Worm (Caenorhabditis elegans): ENCODE data around the gene dylt-2.

dylt-2 gene

DNA sequence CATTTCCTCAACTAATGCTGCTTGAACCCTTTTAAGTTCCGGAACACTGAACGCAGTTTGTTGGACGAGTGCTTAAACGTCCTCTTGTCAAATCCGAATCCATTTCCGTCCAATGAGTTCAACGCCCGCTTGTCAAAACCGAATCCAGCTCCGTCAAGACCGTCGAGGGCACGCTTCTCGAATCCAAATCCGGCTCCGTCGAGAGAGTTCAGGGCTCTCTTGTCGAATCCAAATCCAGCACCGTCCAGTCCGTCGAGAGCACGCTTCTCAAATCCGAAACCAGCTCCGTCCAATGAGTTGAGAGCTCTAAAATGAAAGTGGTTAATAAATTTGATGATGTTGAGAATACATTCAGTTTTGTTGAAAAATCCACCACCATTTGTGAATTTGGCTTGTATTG lies 22.2 kb downstream of the dylt-2 start:
- TF ChIP-seq tab-1 (GFP tag; IDR thresholded peaks at IDR 0.05) (no peak), flt-1 (GFP tag; IDR thresholded peaks at IDR 0.05) (no peak), ztf-29 (GFP tag; IDR thresholded peaks at IDR 0.05) (no peak), ref-1 (GFP tag; conservative IDR thresholded peaks at IDR 0.05) (no peak), klf-2 (GFP tag; conservative IDR thresholded peaks at IDR 0.05) (no peak), ztf-23 (GFP tag; IDR thresholded peaks at IDR 0.05) (no peak)

DNA sequence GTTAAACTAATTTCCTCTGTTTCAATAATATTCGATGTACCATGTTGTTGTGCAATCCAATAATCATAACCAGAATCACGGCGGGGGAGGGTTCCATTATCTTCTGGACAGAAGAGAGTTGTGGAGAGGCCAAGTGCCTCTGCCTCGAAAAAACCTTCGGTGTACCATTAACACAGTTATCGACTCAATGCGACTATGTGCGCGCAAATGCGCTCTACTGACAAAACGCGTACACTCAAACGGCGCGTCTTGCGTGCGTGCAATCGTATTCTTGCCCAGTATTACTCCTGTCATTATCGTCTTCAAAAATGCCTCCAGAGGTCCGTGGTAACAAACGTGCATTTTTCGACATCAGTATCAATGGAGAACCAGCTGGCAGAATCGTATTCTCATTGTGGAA lies 28.9 kb downstream of the dylt-2 start, which contains the start of gene cyn-8:
cyn-8 (plus strand) TSS at position 217 of the 400 bp plus-strand sequence.
- TF ChIP-seq tab-1 (GFP tag; IDR thresholded peaks at IDR 0.05) (0 out of 2 replicates have a peak, but pooled peaks have one; percentile 32), ztf-23 (GFP tag; IDR thresholded peaks at IDR 0.05) (no peak), cog-1 (tag; optimal IDR thresholded peaks at IDR 0.05) (no peak), T22C8.4 (GFP tag; IDR thresholded peaks at IDR 0.05) (no peak), ref-1 (GFP tag; conservative IDR thresholded peaks at IDR 0.05) (no peak), klf-2 (GFP tag; conservative IDR thresholded peaks at IDR 0.05) (no peak), med-1 (GFP tag; optimal IDR thresholded peaks at IDR 0.05; ENCODE audit: insufficient read depth) (no peak)

DNA sequence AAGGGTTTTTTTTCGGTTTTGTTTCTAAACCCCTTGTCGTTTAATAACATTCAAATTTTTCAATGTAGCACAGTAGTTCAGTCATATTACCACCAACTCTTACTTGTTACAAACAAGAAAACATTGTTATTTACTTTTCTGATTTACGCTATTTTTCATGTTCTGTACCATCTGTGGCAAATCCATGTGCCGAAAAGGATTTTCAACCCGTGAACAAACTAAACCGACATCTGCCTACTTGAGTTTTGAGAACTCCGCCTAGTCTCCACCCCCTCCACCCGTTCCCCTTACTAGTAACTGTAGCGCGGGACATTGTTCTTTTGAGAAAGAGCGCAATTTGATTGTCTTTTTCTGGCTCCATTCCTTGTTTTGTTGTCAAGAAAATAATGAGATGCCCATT lies 34.9 kb downstream of the dylt-2 start, which contains the start of gene ensh-1:
ensh-1 (plus strand) TSS at position 301 of the 400 bp plus-strand sequence.
- TF ChIP-seq med-1 (GFP tag; optimal IDR thresholded peaks at IDR 0.05; ENCODE audit: insufficient read depth), result no peak
- TF ChIP-seq ref-1 (GFP tag; conservative IDR thresholded peaks at IDR 0.05), result no peak
- no peak for TF ChIP-seq ztf-29 (GFP tag; IDR thresholded peaks at IDR 0.05)

DNA sequence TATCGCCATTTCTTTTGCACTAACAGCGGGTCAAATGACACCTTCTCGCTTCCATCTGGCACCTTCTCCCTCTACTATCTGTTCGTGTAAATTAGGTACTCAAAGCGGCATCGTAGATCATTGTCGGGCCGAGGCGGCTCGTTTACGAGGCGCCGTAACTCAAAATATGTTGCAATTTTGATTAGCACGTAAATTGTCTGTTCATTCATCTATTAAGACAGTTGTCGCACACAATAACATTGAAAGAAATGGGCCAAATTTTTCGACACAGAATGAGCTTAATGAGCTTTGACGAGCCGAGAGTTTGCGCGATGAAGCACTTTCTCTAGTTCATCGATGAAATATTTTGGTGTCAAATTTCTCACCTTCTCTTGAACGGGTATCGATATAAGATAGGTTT lies 37.0 kb downstream of the dylt-2 start:
- TF ChIP-seq cog-1 (tag; optimal IDR thresholded peaks at IDR 0.05) (no peak), ref-1 (GFP tag; conservative IDR thresholded peaks at IDR 0.05) (no peak), klf-2 (GFP tag; conservative IDR thresholded peaks at IDR 0.05) (no peak), T22C8.4 (GFP tag; IDR thresholded peaks at IDR 0.05) (no peak), ztf-29 (GFP tag; IDR thresholded peaks at IDR 0.05) (no peak), flt-1 (GFP tag; IDR thresholded peaks at IDR 0.05) (no peak), med-1 (GFP tag; optimal IDR thresholded peaks at IDR 0.05; ENCODE audit: insufficient read depth) (no peak), ztf-23 (GFP tag; IDR thresholded peaks at IDR 0.05) (no peak)

DNA sequence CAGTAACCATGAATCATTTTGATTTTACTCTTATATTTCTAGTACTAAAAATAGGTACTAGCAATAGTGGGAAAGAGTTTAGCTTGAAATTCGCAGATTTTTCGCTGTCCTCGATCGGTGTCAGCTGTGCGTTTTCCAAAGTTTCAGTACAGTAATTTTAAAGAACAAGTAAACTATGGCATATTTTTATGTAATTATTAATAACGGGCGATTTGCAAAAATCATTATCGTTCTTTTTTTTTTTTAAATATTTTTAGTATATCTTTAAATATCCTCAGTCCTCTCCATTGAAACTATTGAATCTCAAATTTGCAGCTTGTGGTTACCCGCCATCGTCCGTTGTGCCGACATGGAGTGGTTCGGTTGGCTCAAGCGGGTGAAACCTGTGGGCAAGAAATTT lies 47.2 kb downstream of the dylt-2 start, which contains the start of gene C13E3.1:
C13E3.1 (plus strand) TSS at position 301 of the 400 bp plus-strand sequence.
- no peak for TF ChIP-seq T22C8.4 (GFP tag; IDR thresholded peaks at IDR 0.05)
- TF ChIP-seq flt-1 (GFP tag; IDR thresholded peaks at IDR 0.05), result no peak

DNA sequence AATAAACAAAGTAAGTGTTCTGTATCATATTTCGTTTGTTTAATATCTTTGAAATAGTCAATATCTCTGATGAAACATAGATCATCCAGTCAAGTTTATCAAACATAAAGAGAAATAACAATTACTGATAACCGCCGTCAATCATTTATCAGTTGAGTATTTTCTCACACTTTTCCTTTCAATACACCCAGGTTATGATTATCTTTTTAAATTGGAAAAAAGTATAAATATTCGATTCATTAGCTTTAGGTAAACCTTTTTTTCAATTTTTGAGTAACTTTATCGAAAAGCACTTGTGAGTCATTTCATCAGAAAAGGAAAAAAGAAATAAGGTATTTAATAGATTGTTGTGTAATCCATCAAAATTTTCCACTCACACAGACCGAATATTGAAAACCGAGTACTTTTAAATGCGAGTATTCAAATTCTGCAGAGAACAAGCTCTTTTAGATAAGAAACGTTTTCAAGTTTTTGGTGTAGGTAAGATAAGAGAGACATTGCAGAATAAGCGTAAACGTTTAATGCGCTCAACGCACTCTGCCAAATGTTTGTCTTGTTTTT lies 48.5 kb downstream of the dylt-2 start:
- TF ChIP-seq tab-1 (GFP tag; IDR thresholded peaks at IDR 0.05), result no peak
- no peak for TF ChIP-seq ztf-23 (GFP tag; IDR thresholded peaks at IDR 0.05)
- no peak for TF ChIP-seq ztf-29 (GFP tag; IDR thresholded peaks at IDR 0.05)
- TF ChIP-seq flt-1 (GFP tag; IDR thresholded peaks at IDR 0.05), result no peak
- TF ChIP-seq T22C8.4 (GFP tag; IDR thresholded peaks at IDR 0.05), result no peak
- no peak for TF ChIP-seq med-1 (GFP tag; optimal IDR thresholded peaks at IDR 0.05; ENCODE audit: insufficient read depth)
- no peak for TF ChIP-seq ref-1 (GFP tag; conservative IDR thresholded peaks at IDR 0.05)
- TF ChIP-seq cog-1 (tag; optimal IDR thresholded peaks at IDR 0.05), result no peak
- TF ChIP-seq klf-2 (GFP tag; conservative IDR thresholded peaks at IDR 0.05), result no peak

DNA sequence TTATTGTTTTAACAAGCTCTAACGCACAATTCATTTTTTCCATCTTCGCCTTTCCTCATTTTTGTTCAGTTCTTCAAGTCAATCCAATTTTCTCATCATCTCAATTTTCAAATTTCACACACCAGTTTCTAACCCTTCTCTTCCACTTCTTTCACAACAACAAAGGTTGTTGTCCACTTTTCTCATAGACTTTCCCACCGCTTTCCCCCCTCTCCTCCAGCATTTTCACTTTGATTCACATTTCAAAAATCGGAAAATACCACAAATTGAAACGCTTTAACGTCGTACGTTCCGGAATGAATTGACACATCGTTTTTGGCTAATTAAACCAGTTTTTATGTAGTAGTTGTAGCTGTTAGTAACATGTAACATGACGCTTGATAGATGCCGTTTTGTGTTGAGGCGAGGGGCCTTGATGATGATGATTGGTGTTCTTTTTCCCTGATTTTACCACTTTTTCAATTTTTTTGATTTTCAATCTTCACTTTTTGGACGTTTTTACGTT lies 49.7 kb downstream of the dylt-2 start:
- TF ChIP-seq ref-1 (GFP tag; conservative IDR thresholded peaks at IDR 0.05) (no peak), flt-1 (GFP tag; IDR thresholded peaks at IDR 0.05) (no peak), ztf-23 (GFP tag; IDR thresholded peaks at IDR 0.05) (no peak), tab-1 (GFP tag; IDR thresholded peaks at IDR 0.05) (no peak), T22C8.4 (GFP tag; IDR thresholded peaks at IDR 0.05) (no peak), med-1 (GFP tag; optimal IDR thresholded peaks at IDR 0.05; ENCODE audit: insufficient read depth) (no peak), cog-1 (tag; optimal IDR thresholded peaks at IDR 0.05) (no peak), ztf-29 (GFP tag; IDR thresholded peaks at IDR 0.05) (no peak), klf-2 (GFP tag; conservative IDR thresholded peaks at IDR 0.05) (no peak)
